Worm (Caenorhabditis elegans) whole organism, L4 larva: Measurements from ENCODE around the gene W05H7.1.
A peak's percentile ranks its signal among the peaks of the same experiment; 100 is the strongest.

ENCODE experiments used
- D1046.2 ChIP-seq: fragments of 200-800 bp; sonication (Bioruptor generic); IDR thresholded peaks from 2 replicates; pipeline ENCODE4 v1.3.6; 2022; ENCODE audit warnings: missing genetic modification characterization, missing compliant biosample characterization
- F26F4.8 ChIP-seq: fragments of 200-800 bp; sonication (Bioruptor generic); conservative IDR thresholded peaks from 2 replicates; pipeline ENCODE4 v1.3.6; 2022; ENCODE audit warnings: missing genetic modification characterization, missing compliant biosample characterization
- F37D6.2 ChIP-seq: sonication (generic microtip); optimal IDR thresholded peaks from 2 replicates; lab custom pipeline; 2016; ENCODE audit warnings: mild to moderate bottlenecking, missing genetic modification characterization, missing compliant biosample characterization
- T20F7.1 ChIP-seq: fragments of 200-800 bp; sonication (Bioruptor generic); optimal IDR thresholded peaks from 2 replicates; lab custom pipeline; 2018; ENCODE audit warnings: mild to moderate bottlenecking, missing genetic modification characterization, missing compliant biosample characterization
- Y48G9A.11 ChIP-seq: fragments of 200-800 bp; sonication (Bioruptor generic); IDR thresholded peaks from 2 replicates; pipeline ENCODE4 v1.3.6; 2022; ENCODE audit warnings: missing genetic modification reagents, missing genetic modification characterization, missing compliant biosample characterization
- ZK337.2 ChIP-seq: fragments of 200-800 bp; sonication (Bioruptor generic); IDR thresholded peaks from 2 replicates; pipeline ENCODE4 v1.3.6; 2022; ENCODE audit warnings: missing genetic modification reagents, missing genetic modification characterization, missing compliant biosample characterization
- aha-1 ChIP-seq: fragments of 150-350 bp; peaks from one replicate; lab custom pipeline; 2014; ENCODE audit warnings: missing biosample characterization, missing genetic modification characterization
- arid-1 ChIP-seq: fragments of 200-800 bp; sonication (Bioruptor generic); conservative IDR thresholded peaks from 2 replicates; pipeline ENCODE4 v1.3.6; 2022; ENCODE audit warnings: missing genetic modification reagents, missing genetic modification characterization, missing compliant biosample characterization
- attf-4 ChIP-seq: sonication (generic microtip); optimal IDR thresholded peaks from 3 replicates; lab custom pipeline; 2017; ENCODE audit warnings: missing biosample characterization, missing genetic modification characterization
- ceh-20 ChIP-seq: fragments of 200-800 bp; sonication (Bioruptor generic); IDR thresholded peaks from 2 replicates; pipeline ENCODE4 v1.3.6; 2022; ENCODE audit warnings: missing genetic modification reagents, missing genetic modification characterization, missing compliant biosample characterization
- ceh-28 ChIP-seq: fragments of 150-350 bp; optimal IDR thresholded peaks from 2 replicates; lab custom pipeline; 2014; ENCODE audit warnings: missing biosample characterization, missing genetic modification reagents, missing genetic modification characterization
- ceh-32 ChIP-seq: sonication (generic microtip); optimal IDR thresholded peaks from 2 replicates; lab custom pipeline; 2016; ENCODE audit warnings: mild to moderate bottlenecking, missing genetic modification characterization, missing compliant biosample characterization; ENCODE audit not compliant: poor library complexity
- ceh-82 ChIP-seq: sonication (generic microtip); optimal IDR thresholded peaks from 2 replicates; lab custom pipeline; 2017; ENCODE audit warnings: missing biosample characterization, missing genetic modification characterization
- cey-2 ChIP-seq: sonication (generic microtip); optimal IDR thresholded peaks from 3 replicates; lab custom pipeline; 2017; ENCODE audit warnings: missing genetic modification characterization, mild to moderate bottlenecking, missing compliant biosample characterization, antibody characterized with exemption, borderline replicate concordance; ENCODE audit not compliant: insufficient read depth
- ctbp-1 ChIP-seq: fragments of 200-800 bp; sonication (Bioruptor generic); IDR thresholded peaks from 2 replicates; pipeline ENCODE4 v1.3.6; 2022; ENCODE audit warnings: missing genetic modification reagents, missing genetic modification characterization, missing compliant biosample characterization
- daf-16 ChIP-seq, 3 experiments: sonication (generic microtip); optimal IDR thresholded peaks; 2 replicates each; lab custom pipeline; 2016 to 2017; ENCODE audit warnings: missing genetic modification characterization in 3 of 3, missing genetic modification reagents in 3 of 3, mild to moderate bottlenecking in 2 of 3, missing compliant biosample characterization in 2 of 3, missing biosample characterization in 1 of 3, moderate library complexity in 1 of 3
- daf-19 ChIP-seq: fragments of 200-800 bp; sonication (Bioruptor generic); conservative IDR thresholded peaks from 2 replicates; pipeline ENCODE4 v1.3.6; 2022; ENCODE audit warnings: missing genetic modification characterization, missing compliant biosample characterization
- daf-8 ChIP-seq: fragments of 200-800 bp; sonication (Bioruptor generic); IDR thresholded peaks from 2 replicates; pipeline ENCODE4 v1.3.6; 2022; ENCODE audit warnings: missing genetic modification characterization, missing compliant biosample characterization
- dmd-9 ChIP-seq: fragments of 200-800 bp; sonication (Bioruptor generic); IDR thresholded peaks from 2 replicates; pipeline ENCODE4 v1.3.6; 2022; ENCODE audit warnings: missing genetic modification reagents, missing genetic modification characterization, missing compliant biosample characterization
- duxl-1 ChIP-seq: sonication (generic microtip); optimal IDR thresholded peaks from 2 replicates; lab custom pipeline; 2016; ENCODE audit warnings: mild to moderate bottlenecking, missing genetic modification characterization, moderate library complexity, missing compliant biosample characterization; ENCODE audit not compliant: poor library complexity
- egl-27 ChIP-seq: sonication (generic microtip); optimal IDR thresholded peaks from 3 replicates; lab custom pipeline; 2017; ENCODE audit warnings: missing biosample characterization, missing genetic modification reagents, missing genetic modification characterization
- egl-43 ChIP-seq: fragments of 200-800 bp; sonication (Bioruptor generic); IDR thresholded peaks from 2 replicates; pipeline ENCODE4 v1.3.6; 2022; ENCODE audit warnings: missing genetic modification reagents, missing genetic modification characterization, missing compliant biosample characterization
- fos-1 ChIP-seq: fragments of 150-350 bp; optimal IDR thresholded peaks from 2 replicates; lab custom pipeline; 2014; ENCODE audit warnings: missing biosample characterization, missing genetic modification characterization
- hif-1 ChIP-seq, 2 experiments: sonication (generic microtip); optimal IDR thresholded peaks; 2 replicates each; lab custom pipeline; 2016 to 2017; ENCODE audit warnings: missing compliant biosample characterization in 2 of 2, missing genetic modification characterization in 2 of 2, missing genetic modification reagents in 2 of 2, missing genotype in 2 of 2, mild to moderate bottlenecking in 1 of 2
- lin-29 ChIP-seq: fragments of 200-800 bp; sonication (Bioruptor generic); IDR thresholded peaks from 2 replicates; pipeline ENCODE4 v1.3.6; 2022; ENCODE audit warnings: missing genetic modification reagents, missing genetic modification characterization, missing compliant biosample characterization
- lin-38 ChIP-seq: fragments of 200-800 bp; sonication (Bioruptor generic); IDR thresholded peaks from 2 replicates; pipeline ENCODE4 v1.3.6; 2022; ENCODE audit warnings: missing genetic modification reagents, missing genetic modification characterization, missing compliant biosample characterization
- lin-39 ChIP-seq: fragments of 150-350 bp; optimal IDR thresholded peaks from 2 replicates; lab custom pipeline; 2014; ENCODE audit warnings: missing biosample characterization, missing genetic modification reagents, missing genetic modification characterization
- lsy-2 ChIP-seq, 2 experiments: fragments of 150-350 bp in 1 of 2; sonication (generic microtip) in 1 of 2; optimal IDR thresholded peaks; 2 replicates each; lab custom pipeline; 2014 to 2017; ENCODE audit warnings: missing biosample characterization in 2 of 2, missing genetic modification characterization in 2 of 2
- madf-9 ChIP-seq: fragments of 200-800 bp; sonication (Bioruptor generic); conservative IDR thresholded peaks from 2 replicates; pipeline ENCODE4 v1.3.6; 2022; ENCODE audit warnings: missing genetic modification reagents, missing genetic modification characterization, missing compliant biosample characterization
- mep-1 ChIP-seq: fragments of 150-350 bp; sonication (generic microtip); optimal IDR thresholded peaks from 3 replicates; lab custom pipeline; 2014; ENCODE audit warnings: missing biosample characterization, missing genetic modification characterization
- mxl-3 ChIP-seq: fragments of 200-800 bp; sonication (Bioruptor generic); optimal IDR thresholded peaks from 2 replicates; lab custom pipeline; 2018; ENCODE audit warnings: mild to moderate bottlenecking, missing genetic modification characterization, missing compliant biosample characterization
- nhr-10 ChIP-seq: fragments of 150-350 bp; optimal IDR thresholded peaks from 2 replicates; lab custom pipeline; 2014; ENCODE audit warnings: missing biosample characterization, missing genetic modification characterization
- nhr-102 ChIP-seq: sonication (generic microtip); optimal IDR thresholded peaks from 2 replicates; lab custom pipeline; 2016; ENCODE audit warnings: mild to moderate bottlenecking, missing genetic modification characterization, moderate library complexity, missing compliant biosample characterization
- nhr-41 ChIP-seq: fragments of 200-800 bp; sonication (Bioruptor generic); IDR thresholded peaks from 2 replicates; pipeline ENCODE4 v1.3.6; 2022; ENCODE audit warnings: missing genetic modification reagents, missing genetic modification characterization, missing compliant biosample characterization
- nhr-76 ChIP-seq: fragments of 150-350 bp; optimal IDR thresholded peaks from 2 replicates; lab custom pipeline; 2014; ENCODE audit warnings: missing biosample characterization, missing genetic modification characterization
- nhr-77 ChIP-seq: fragments of 150-350 bp; optimal IDR thresholded peaks from 2 replicates; lab custom pipeline; 2014; ENCODE audit warnings: missing biosample characterization, missing genetic modification characterization
- pqm-1 ChIP-seq: sonication (generic microtip); optimal IDR thresholded peaks from 2 replicates; lab custom pipeline; 2017; ENCODE audit warnings: missing biosample characterization, missing genetic modification characterization
- set-16 ChIP-seq: fragments of 200-800 bp; sonication (Bioruptor generic); IDR thresholded peaks from 2 replicates; pipeline ENCODE4 v1.3.6; 2022; ENCODE audit warnings: missing genetic modification reagents, missing genetic modification characterization, missing compliant biosample characterization
- skn-1 ChIP-seq: fragments of 150-350 bp; optimal IDR thresholded peaks from 2 replicates; lab custom pipeline; 2014; ENCODE audit warnings: missing biosample characterization, missing genetic modification characterization
- snpc-1.2 ChIP-seq: fragments of 200-800 bp; sonication (Bioruptor generic); IDR thresholded peaks from 2 replicates; pipeline ENCODE4 v1.3.6; 2022; ENCODE audit warnings: missing genetic modification reagents, missing genetic modification characterization, missing compliant biosample characterization
- spr-3 ChIP-seq: fragments of 200-800 bp; sonication (Bioruptor generic); optimal IDR thresholded peaks from 2 replicates; lab custom pipeline; 2018; ENCODE audit warnings: mild to moderate bottlenecking, missing genetic modification characterization, missing compliant biosample characterization
- tag-97 ChIP-seq: fragments of 200-800 bp; sonication (Bioruptor generic); IDR thresholded peaks from 2 replicates; pipeline ENCODE4 v1.3.6; 2022; ENCODE audit warnings: missing genetic modification characterization, missing compliant biosample characterization
- tra-1 ChIP-seq: fragments of 200-800 bp; sonication (Bioruptor generic); IDR thresholded peaks from 2 replicates; pipeline ENCODE4 v1.3.6; 2022; ENCODE audit warnings: missing genetic modification reagents, missing genetic modification characterization, missing compliant biosample characterization
- unc-130 ChIP-seq: sonication (generic microtip); optimal IDR thresholded peaks from 2 replicates; lab custom pipeline; 2016; ENCODE audit warnings: missing genetic modification reagents, missing genetic modification characterization, missing compliant biosample characterization
- unc-62 ChIP-seq, 3 experiments: fragments of 150-350 bp in 1 of 3; sonication (generic microtip); optimal IDR thresholded peaks in 2 of 3; peaks in 1 of 3; 1 replicate in 1 of 3; 2 replicates in 2 of 3; lab custom pipeline; 2014 to 2017; ENCODE audit warnings: missing biosample characterization in 3 of 3, missing genetic modification characterization in 3 of 3, missing genetic modification reagents in 3 of 3, missing genotype in 1 of 3
- ztf-7 ChIP-seq: fragments of 150-350 bp; optimal IDR thresholded peaks from 2 replicates; lab custom pipeline; 2014; ENCODE audit warnings: missing biosample characterization, missing genetic modification characterization

Gene W05H7.1

ce11 chrX:1443556-1444243, 6.9 kb upstream of the W05H7.1 start:
- TF ChIP-seq mep-1 (tag; lab: Kevin White, UChicago) (peak; percentile 0), lin-38 (peak; percentile 10; the same call in 1 of the 2 replicates), nhr-102 (tag; lab: Kevin White, UChicago) (peak; percentile 55), unc-62 (GFP tag; optimal IDR thresholded peaks at IDR 0.05 in 1 of 2; lab: Kevin White, UChicago) (peak in 1 of 2 experiments; percentile 89), unc-62 (tag; optimal IDR thresholded peaks at IDR 0.05; lab: Kevin White, UChicago) (no peak), Y48G9A.11 (no peak), arid-1 (GFP tag; lab: Robert Waterston, UW) (no peak), ctbp-1 (GFP tag; lab: Robert Waterston, UW) (no peak), daf-16 (GFP tag; optimal IDR thresholded peaks at IDR 0.05; lab: Kevin White, UChicago) (no peak), daf-16 (tag; optimal IDR thresholded peaks at IDR 0.05; lab: Kevin White, UChicago) (peak; percentile 37), unc-130 (no peak), D1046.2 (GFP tag; lab: Robert Waterston, UW) (no peak), snpc-1.2 (GFP tag; lab: Robert Waterston, UW) (no peak), hif-1 (tag; optimal IDR thresholded peaks at IDR 0.05; lab: Kevin White, UChicago) (peak in 1 of 2 experiments; percentile 17), aha-1 (tag; lab: Kevin White, UChicago) (peak; percentile 68), nhr-77 (tag; lab: Kevin White, UChicago) (peak; percentile 61), duxl-1 (tag; lab: Kevin White, UChicago) (peak; percentile 8)
- TF ChIP-seq, all 104 proteins: peak for 9

- no peak for TF ChIP-seq attf-4 (tag; lab: Kevin White, UChicago)
- no peak for TF ChIP-seq cey-2 (tag; lab: Kevin White, UChicago)
- TF ChIP-seq lsy-2 (tag; optimal IDR thresholded peaks at IDR 0.05; lab: Kevin White, UChicago): peak in 1 of 2 experiments; percentile 22
- no peak for TF ChIP-seq skn-1 (tag; lab: Kevin White, UChicago)
- no peak for TF ChIP-seq ceh-82 (tag; lab: Kevin White, UChicago)
- TF ChIP-seq F26F4.8 (GFP tag; lab: Robert Waterston, UW): no peak
- TF ChIP-seq unc-130: no peak
- TF ChIP-seq egl-43 (GFP tag; lab: Robert Waterston, UW): no peak
- no peak for TF ChIP-seq ceh-28 (tag; lab: Kevin White, UChicago)
- TF ChIP-seq snpc-1.2 (GFP tag; lab: Robert Waterston, UW): no peak
- TF ChIP-seq aha-1 (tag; lab: Kevin White, UChicago): peak; percentile 45
- TF ChIP-seq set-16 (GFP tag; lab: Robert Waterston, UW): no peak
- no peak for TF ChIP-seq unc-62 (GFP tag; optimal IDR thresholded peaks at IDR 0.05 in 1 of 2; lab: Kevin White, UChicago)
- TF ChIP-seq unc-62 (tag; optimal IDR thresholded peaks at IDR 0.05; lab: Kevin White, UChicago): no peak
- no peak for TF ChIP-seq ceh-20
- TF ChIP-seq nhr-76 (tag; lab: Kevin White, UChicago): no peak
- no peak for TF ChIP-seq ztf-7
- no peak for TF ChIP-seq lin-29 (GFP tag; lab: Robert Waterston, UW)
- no peak for TF ChIP-seq madf-9 (GFP tag; lab: Robert Waterston, UW)
- no peak for TF ChIP-seq T20F7.1 (GFP tag; lab: Kevin White, UChicago)
- TF ChIP-seq mxl-3: no peak
- no peak for TF ChIP-seq hif-1 (tag; optimal IDR thresholded peaks at IDR 0.05; lab: Kevin White, UChicago)
- TF ChIP-seq daf-19 (GFP tag; lab: Robert Waterston, UW): no peak
- no peak for TF ChIP-seq pqm-1 (tag; lab: Kevin White, UChicago)
- no peak for TF ChIP-seq tag-97 (GFP tag; lab: Robert Waterston, UW)
- TF ChIP-seq nhr-41 (GFP tag; lab: Robert Waterston, UW): no peak
- no peak for TF ChIP-seq ceh-32 (tag; lab: Kevin White, UChicago)
- no peak for TF ChIP-seq F37D6.2 (tag; lab: Kevin White, UChicago)
- TF ChIP-seq dmd-9 (GFP tag; lab: Robert Waterston, UW): no peak
- peak; percentile 62 for TF ChIP-seq mep-1 (tag; lab: Kevin White, UChicago)
- TF ChIP-seq ZK337.2 (GFP tag; lab: Robert Waterston, UW): no peak
- TF ChIP-seq daf-8: no peak
- no peak for TF ChIP-seq egl-27 (tag; lab: Kevin White, UChicago)
- TF ChIP-seq lin-39: no peak
- TF ChIP-seq nhr-10: no peak
- no peak for TF ChIP-seq spr-3 (GFP tag; lab: Kevin White, UChicago)
- TF ChIP-seq arid-1 (GFP tag; lab: Robert Waterston, UW): 0 out of 2 replicates have a peak, but pooled peaks have one; percentile 22
- TF ChIP-seq D1046.2 (GFP tag; lab: Robert Waterston, UW): 0 out of 2 replicates have a peak, but pooled peaks have one; percentile 66
- no peak for TF ChIP-seq fos-1
- TF ChIP-seq tra-1 (GFP tag; lab: Robert Waterston, UW): no peak
Measured at ce11 chrX:1445696-1446095, 4.9 kb upstream of the W05H7.1 start.
